Worm (Caenorhabditis elegans): ENCODE results near the gene Y43F8C.7.
A peak's percentile ranks its signal among the peaks of the same experiment; 100 is the strongest.

Y43F8C.7 gene

ce11 chrV:19622440-19622914 lies 21.4 kb downstream of the Y43F8C.7 start, which contains the start of gene Y43F8C.3 (continued):
- TF ChIP-seq lir-3 (tag; optimal IDR thresholded peaks at IDR 0.05; ENCODE audit: poor library complexity) (no peak), tlp-1 (tag; optimal IDR thresholded peaks at IDR 0.05) (no peak), zip-4 (GFP tag; optimal IDR thresholded peaks at IDR 0.05) (no peak), ztf-11 (tag; optimal IDR thresholded peaks at IDR 0.05) (peak in 1 of 2 experiments; percentile 2), C16A3.4 (tag; optimal IDR thresholded peaks at IDR 0.05) (peak; percentile 88), ceh-63 (GFP tag; optimal IDR thresholded peaks at IDR 0.05) (no peak), sup-37 (GFP tag; optimal IDR thresholded peaks at IDR 0.05) (no peak), ztf-4 (tag; optimal IDR thresholded peaks at IDR 0.05) (no peak), lsy-2 (tag; optimal IDR thresholded peaks at IDR 0.05) (peak; percentile 56 to 83), aha-1 (tag; optimal IDR thresholded peaks at IDR 0.05) (no peak), F16B12.6 (tag; optimal IDR thresholded peaks at IDR 0.05) (no peak), snu-23 (GFP tag; optimal IDR thresholded peaks at IDR 0.05) (peak; percentile 65), pax-3 (tag; optimal IDR thresholded peaks at IDR 0.05) (peak; percentile 9), unc-86 (tag; optimal IDR thresholded peaks at IDR 0.05) (no peak)

DNA sequence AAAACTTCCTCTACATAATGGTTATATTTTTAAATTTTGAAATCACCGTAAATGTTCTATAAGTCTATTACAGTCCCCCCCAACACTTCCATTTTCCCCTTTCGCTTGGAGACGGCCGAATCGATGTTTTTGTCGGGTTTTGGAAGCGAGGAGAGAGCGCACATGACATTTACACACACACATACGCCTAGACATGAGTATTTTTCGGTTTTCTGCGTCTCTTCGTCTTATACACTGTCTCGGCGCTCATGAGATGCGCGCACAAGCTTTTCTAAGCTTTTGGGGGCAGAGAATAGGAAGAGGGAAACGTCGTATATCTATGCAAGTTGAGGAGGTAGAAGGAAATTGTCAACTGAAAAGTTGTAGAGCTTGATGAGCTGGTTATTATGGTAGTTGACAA lies 23.7 kb downstream of the Y43F8C.7 start:
- no peak for TF ChIP-seq lir-3 (tag; optimal IDR thresholded peaks at IDR 0.05; ENCODE audit: poor library complexity)
- TF ChIP-seq zag-1 (tag; optimal IDR thresholded peaks at IDR 0.05): no peak
- no peak for TF ChIP-seq sox-4 (tag; optimal IDR thresholded peaks at IDR 0.05)
- peak in 1 of 3 experiments; percentile 4 for TF ChIP-seq ceh-82 (tag; optimal IDR thresholded peaks at IDR 0.05)
- TF ChIP-seq blmp-1 (tag; optimal IDR thresholded peaks at IDR 0.05): peak; percentile 31
- no peak for TF ChIP-seq alr-1 (tag; optimal IDR thresholded peaks at IDR 0.05; ENCODE audit: borderline replicate concordance)
- TF ChIP-seq snu-23 (GFP tag; optimal IDR thresholded peaks at IDR 0.05): peak; percentile 12
- TF ChIP-seq ceh-88 (GFP tag; IDR thresholded peaks at IDR 0.05): no peak
- peak in 1 of 2 experiments; percentile 69 for TF ChIP-seq mdl-1 (tag; optimal IDR thresholded peaks at IDR 0.05)
- TF ChIP-seq lin-35 (GFP tag; optimal IDR thresholded peaks at IDR 0.05): peak in 1 of 2 experiments; percentile 49
- peak in 1 of 2 experiments; percentile 20 for TF ChIP-seq lsy-2 (tag; optimal IDR thresholded peaks at IDR 0.05)

ce11 chrV:19613161-19613560 lies 30.7 kb downstream of the Y43F8C.7 start, which contains the start of gene nlp-26:
Gene nlp-26 (plus strand): TSS chrV:19613461.
- TF ChIP-seq elt-3 (tag; optimal IDR thresholded peaks at IDR 0.05): peak in 1 of 6 experiments; percentile 39
- TF ChIP-seq nhr-84 (tag; optimal IDR thresholded peaks at IDR 0.05): no peak

ce11 chrV:19611675-19612345 lies 32.0 kb downstream of the Y43F8C.7 start:
- TF ChIP-seq nhr-20 (tag; optimal IDR thresholded peaks at IDR 0.05) (no peak), unc-62 (GFP tag; optimal IDR thresholded peaks at IDR 0.05) (no peak), dpl-1 (GFP tag; optimal IDR thresholded peaks at IDR 0.05) (no peak), efl-1 (optimal IDR thresholded peaks at IDR 0.05) (no peak), efl-1 (GFP tag; optimal IDR thresholded peaks at IDR 0.05 in 1 of 2) (no peak), swsn-7 (tag; optimal IDR thresholded peaks at IDR 0.05) (no peak), unc-130 (tag; optimal IDR thresholded peaks at IDR 0.05) (no peak), aly-2 (tag; optimal IDR thresholded peaks at IDR 0.05) (no peak), F16B12.6 (tag; optimal IDR thresholded peaks at IDR 0.05) (no peak), efl-3 (GFP tag; optimal IDR thresholded peaks at IDR 0.05) (no peak), ztf-11 (tag; optimal IDR thresholded peaks at IDR 0.05) (no peak), fos-1 (tag; optimal IDR thresholded peaks at IDR 0.05) (no peak), nhr-85 (tag) (peak; percentile 61), egl-27 (tag; optimal IDR thresholded peaks at IDR 0.05) (no peak), irx-1 (tag; optimal IDR thresholded peaks at IDR 0.05) (no peak), ets-5 (GFP tag; IDR thresholded peaks at IDR 0.05) (no peak), egl-13 (tag; optimal IDR thresholded peaks at IDR 0.05) (no peak), lin-35 (GFP tag; optimal IDR thresholded peaks at IDR 0.05) (no peak), nhr-84 (tag; optimal IDR thresholded peaks at IDR 0.05) (no peak), nhr-237 (tag; optimal IDR thresholded peaks at IDR 0.05) (no peak), grh-1 (GFP tag; IDR thresholded peaks at IDR 0.05) (0 out of 2 replicates have a peak, but pooled peaks have one; percentile 40), lin-14 (GFP tag; optimal IDR thresholded peaks at IDR 0.05) (peak; percentile 2), lsy-2 (tag; optimal IDR thresholded peaks at IDR 0.05) (no peak), fkh-10 (GFP tag; optimal IDR thresholded peaks at IDR 0.05) (no peak), ceh-82 (tag; optimal IDR thresholded peaks at IDR 0.05) (no peak), lin-13 (GFP tag; optimal IDR thresholded peaks at IDR 0.05) (no peak), ceh-90 (tag; optimal IDR thresholded peaks at IDR 0.05) (no peak), mep-1 (tag; optimal IDR thresholded peaks at IDR 0.05) (no peak), tlp-1 (tag; optimal IDR thresholded peaks at IDR 0.05) (no peak)
